Worm (Caenorhabditis elegans) whole organism, early embryonic: ENCODE results near the gene idh-1.

Experiments
- aly-1 ChIP-seq: sonication (generic microtip); optimal IDR thresholded peaks from 2 replicates; lab custom pipeline; 2016; ENCODE audit warnings: missing genetic modification characterization, missing compliant biosample characterization
- ama-1 ChIP-seq: fragments of 150-350 bp; optimal IDR thresholded peaks from 2 replicates; lab custom pipeline; 2014
- ceh-36 ChIP-seq: sonication (generic microtip); optimal IDR thresholded peaks from 2 replicates; lab custom pipeline; 2016; ENCODE audit warnings: missing genetic modification characterization, inconsistent platforms, missing compliant biosample characterization
- flt-1 ChIP-seq: fragments of 200-800 bp; sonication (Bioruptor generic); IDR thresholded peaks from 2 replicates; pipeline ENCODE4 v1.3.6; 2022; ENCODE audit warnings: missing genetic modification characterization, missing compliant biosample characterization
- hmbx-1 ChIP-seq: sonication (generic microtip); optimal IDR thresholded peaks from 2 replicates; lab custom pipeline; 2016; ENCODE audit warnings: mild to moderate bottlenecking, missing genetic modification characterization, missing compliant biosample characterization
- sea-1 ChIP-seq: fragments of 200-800 bp; sonication (Bioruptor generic); conservative IDR thresholded peaks from 2 replicates; pipeline ENCODE4 v1.3.6; 2022; ENCODE audit warnings: missing genetic modification characterization, missing compliant biosample characterization
- tbx-11 ChIP-seq: fragments of 200-800 bp; sonication (Bioruptor generic); IDR thresholded peaks from 2 replicates; pipeline ENCODE4 v1.3.6; 2022; ENCODE audit warnings: missing genetic modification characterization, missing compliant biosample characterization
- tra-4 ChIP-seq: sonication (generic microtip); optimal IDR thresholded peaks from 2 replicates; lab custom pipeline; 2017; ENCODE audit warnings: missing genetic modification characterization, missing compliant biosample characterization

ce11 chrIV:9423095-9423494 is 17.8 kb downstream of the idh-1 start, which contains the start of gene srxa-2:
- TF ChIP-seq tbx-11 (GFP tag; lab: Robert Waterston, UW) (no peak), aly-1 (tag; lab: Kevin White, UChicago) (no peak), flt-1 (GFP tag; lab: Robert Waterston, UW) (no peak), sea-1 (GFP tag; lab: Robert Waterston, UW) (no peak), hmbx-1 (tag; lab: Kevin White, UChicago) (no peak), ama-1 (no peak), tra-4 (tag; lab: Kevin White, UChicago) (no peak), ceh-36 (tag; lab: Kevin White, UChicago) (no peak)
